Worm (Caenorhabditis elegans) whole organism, L1 larva: ENCODE results near the gene B0228.8.

Experiments used
- C04F5.9 ChIP-seq: sonication (generic microtip); optimal IDR thresholded peaks from 2 replicates; lab custom pipeline; 2016; ENCODE audit warnings: missing genetic modification characterization, missing compliant biosample characterization
- F16B12.6 ChIP-seq: fragments of 150-350 bp; optimal IDR thresholded peaks from 2 replicates; lab custom pipeline; 2014; ENCODE audit warnings: missing biosample characterization, missing genetic modification characterization
- alr-1 ChIP-seq: fragments of 200-800 bp; sonication (Bioruptor generic); optimal IDR thresholded peaks from 2 replicates; lab custom pipeline; 2018; ENCODE audit warnings: borderline replicate concordance, mild to moderate bottlenecking, missing genetic modification characterization, missing compliant biosample characterization
- ama-1 ChIP-seq: fragments of 150-350 bp; optimal IDR thresholded peaks from 2 replicates; lab custom pipeline; 2014
- blmp-1 ChIP-seq: fragments of 150-350 bp; optimal IDR thresholded peaks from 2 replicates; lab custom pipeline; 2014; ENCODE audit warnings: missing biosample characterization, missing genetic modification characterization
- ceh-8 ChIP-seq: fragments of 200-800 bp; sonication (Bioruptor generic); optimal IDR thresholded peaks from 2 replicates; lab custom pipeline; 2018; ENCODE audit warnings: mild to moderate bottlenecking, missing genetic modification characterization, moderate library complexity, missing compliant biosample characterization
- ceh-88 ChIP-seq: fragments of 200-800 bp; sonication (Bioruptor generic); IDR thresholded peaks from 2 replicates; pipeline ENCODE4 v1.3.6; 2022; ENCODE audit warnings: missing genetic modification characterization, missing compliant biosample characterization
- ceh-90 ChIP-seq: sonication (generic microtip); optimal IDR thresholded peaks from 2 replicates; lab custom pipeline; 2016; ENCODE audit warnings: missing genetic modification characterization, missing compliant biosample characterization
- ces-1 ChIP-seq: fragments of 150-350 bp; optimal IDR thresholded peaks from 2 replicates; lab custom pipeline; 2014; ENCODE audit warnings: missing biosample characterization, missing genetic modification reagents, missing genetic modification characterization
- dpl-1 ChIP-seq, 3 experiments: fragments of 150-350 bp in 2 of 3; sonication (generic microtip) in 1 of 3; optimal IDR thresholded peaks; 2 replicates each; lab custom pipeline; 2014 to 2017; ENCODE audit warnings: missing biosample characterization in 3 of 3, missing genetic modification characterization in 3 of 3, missing genetic modification reagents in 3 of 3
- egl-13 ChIP-seq: sonication (generic microtip); optimal IDR thresholded peaks from 2 replicates; lab custom pipeline; 2016; ENCODE audit warnings: missing genotype, missing genetic modification reagents, missing genetic modification characterization, missing compliant biosample characterization
- elt-2 ChIP-seq: sonication (generic microtip); optimal IDR thresholded peaks from 2 replicates; lab custom pipeline; 2016; ENCODE audit warnings: missing genetic modification characterization, mild to moderate bottlenecking, inconsistent platforms, missing compliant biosample characterization, missing genetic modification reagents
- ets-5 ChIP-seq: fragments of 200-800 bp; sonication (Bioruptor generic); IDR thresholded peaks from 2 replicates; pipeline ENCODE4 v1.3.6; 2022; ENCODE audit warnings: missing genetic modification characterization, missing compliant biosample characterization
- hlh-17 ChIP-seq: fragments of 200-800 bp; sonication (Bioruptor generic); optimal IDR thresholded peaks from 2 replicates; lab custom pipeline; 2018; ENCODE audit warnings: missing genetic modification characterization, mild to moderate bottlenecking, missing compliant biosample characterization, moderate library complexity, borderline replicate concordance
- hpl-2 ChIP-seq: fragments of 150-350 bp; optimal IDR thresholded peaks from 2 replicates; lab custom pipeline; 2014; ENCODE audit warnings: missing biosample characterization, missing genetic modification reagents, missing genetic modification characterization
- lin-15B ChIP-seq: fragments of 150-350 bp; sonication (generic microtip); optimal IDR thresholded peaks from 3 replicates; lab custom pipeline; 2014; ENCODE audit warnings: missing biosample characterization, missing genetic modification characterization
- lin-35 ChIP-seq, 2 experiments: fragments of 150-350 bp; optimal IDR thresholded peaks; 2 replicates each; lab custom pipeline; 2014; ENCODE audit warnings: missing biosample characterization in 2 of 2, missing genetic modification characterization in 2 of 2, missing genetic modification reagents in 2 of 2
- lir-3 ChIP-seq: sonication (generic microtip); optimal IDR thresholded peaks from 2 replicates; lab custom pipeline; 2016; ENCODE audit warnings: mild to moderate bottlenecking, missing genetic modification characterization, moderate library complexity, missing compliant biosample characterization; ENCODE audit not compliant: poor library complexity
- lsy-2 ChIP-seq, 2 experiments: fragments of 150-350 bp; optimal IDR thresholded peaks; 2 replicates each; lab custom pipeline; 2014; ENCODE audit warnings: missing biosample characterization in 2 of 2, missing genetic modification characterization in 2 of 2
- mab-9 ChIP-seq: fragments of 200-800 bp; sonication (Bioruptor generic); IDR thresholded peaks from 2 replicates; pipeline ENCODE4 v1.3.6; 2022; ENCODE audit warnings: missing genetic modification reagents, missing genetic modification characterization, missing compliant biosample characterization
- mdl-1 ChIP-seq, 2 experiments: fragments of 150-350 bp; optimal IDR thresholded peaks; 2 replicates each; lab custom pipeline; 2014 to 2017; ENCODE audit warnings: missing biosample characterization in 2 of 2, missing genetic modification characterization in 2 of 2, inconsistent platforms in 1 of 2
- nhr-11 ChIP-seq: fragments of 150-350 bp; optimal IDR thresholded peaks from 2 replicates; lab custom pipeline; 2014; ENCODE audit warnings: missing biosample characterization, missing genetic modification characterization
- nhr-12 ChIP-seq: sonication (generic microtip); optimal IDR thresholded peaks from 2 replicates; lab custom pipeline; 2017; ENCODE audit warnings: missing biosample characterization, missing genetic modification characterization
- nhr-237 ChIP-seq: fragments of 150-350 bp; optimal IDR thresholded peaks from 2 replicates; lab custom pipeline; 2014; ENCODE audit warnings: missing biosample characterization, missing genetic modification characterization
- nhr-28 ChIP-seq: fragments of 150-350 bp; optimal IDR thresholded peaks from 2 replicates; lab custom pipeline; 2014; ENCODE audit warnings: missing biosample characterization, missing genetic modification characterization
- nhr-47 ChIP-seq: sonication (generic microtip); optimal IDR thresholded peaks from 2 replicates; lab custom pipeline; 2016; ENCODE audit warnings: mild to moderate bottlenecking, missing genetic modification characterization, moderate library complexity, missing compliant biosample characterization
- nhr-71 ChIP-seq: sonication (generic microtip); optimal IDR thresholded peaks from 2 replicates; lab custom pipeline; 2016; ENCODE audit warnings: mild to moderate bottlenecking, missing genetic modification characterization, moderate library complexity, missing compliant biosample characterization
- nhr-76 ChIP-seq: sonication (generic microtip); optimal IDR thresholded peaks from 2 replicates; lab custom pipeline; 2017; ENCODE audit warnings: missing biosample characterization, missing genetic modification characterization
- nhr-77 ChIP-seq: fragments of 150-350 bp; optimal IDR thresholded peaks from 2 replicates; lab custom pipeline; 2014; ENCODE audit warnings: missing biosample characterization, missing genetic modification characterization
- nhr-85 ChIP-seq: sonication (generic microtip); peaks from one replicate; lab custom pipeline; 2016; ENCODE audit warnings: missing genetic modification characterization, inconsistent platforms, missing compliant biosample characterization
- nhr-90 ChIP-seq: sonication (generic microtip); optimal IDR thresholded peaks from 2 replicates; lab custom pipeline; 2016; ENCODE audit warnings: mild to moderate bottlenecking, missing genetic modification characterization, missing compliant biosample characterization; ENCODE audit not compliant: poor library complexity
- pax-3 ChIP-seq: fragments of 200-800 bp; sonication (Bioruptor generic); optimal IDR thresholded peaks from 2 replicates; lab custom pipeline; 2018; ENCODE audit warnings: mild to moderate bottlenecking, missing genetic modification characterization, moderate library complexity, missing compliant biosample characterization
- rnt-1 ChIP-seq: sonication (generic microtip); optimal IDR thresholded peaks from 2 replicates; lab custom pipeline; 2016; ENCODE audit warnings: mild to moderate bottlenecking, missing genetic modification characterization, moderate library complexity, missing compliant biosample characterization
- skn-1 ChIP-seq: fragments of 150-350 bp; optimal IDR thresholded peaks from 2 replicates; lab custom pipeline; 2014; ENCODE audit warnings: missing biosample characterization, missing genetic modification characterization
- snu-23 ChIP-seq: sonication (generic microtip); optimal IDR thresholded peaks from 2 replicates; lab custom pipeline; 2016; ENCODE audit warnings: missing genetic modification characterization, missing compliant biosample characterization
- sox-4 ChIP-seq: sonication (generic microtip); optimal IDR thresholded peaks from 2 replicates; lab custom pipeline; 2016; ENCODE audit warnings: missing genetic modification characterization, missing compliant biosample characterization
- sptf-1 ChIP-seq: fragments of 150-350 bp; optimal IDR thresholded peaks from 2 replicates; lab custom pipeline; 2014; ENCODE audit warnings: missing biosample characterization, missing genetic modification characterization
- tbx-2 ChIP-seq: sonication (generic microtip); optimal IDR thresholded peaks from 2 replicates; lab custom pipeline; 2016; ENCODE audit warnings: missing genetic modification characterization, missing compliant biosample characterization
- unc-130 ChIP-seq: fragments of 150-350 bp; optimal IDR thresholded peaks from 2 replicates; lab custom pipeline; 2017; ENCODE audit warnings: missing biosample characterization, missing genetic modification characterization, inconsistent platforms
- unc-30 ChIP-seq: sonication (generic microtip); optimal IDR thresholded peaks from 2 replicates; lab custom pipeline; 2017; ENCODE audit warnings: missing biosample characterization, missing genetic modification characterization
- unc-86 ChIP-seq: sonication (generic microtip); optimal IDR thresholded peaks from 2 replicates; lab custom pipeline; 2016; ENCODE audit warnings: missing genetic modification characterization, missing compliant biosample characterization
- unc-98 ChIP-seq: fragments of 200-800 bp; sonication (Bioruptor generic); IDR thresholded peaks from 2 replicates; pipeline ENCODE4 v1.3.6; 2022; ENCODE audit warnings: missing genetic modification characterization, missing compliant biosample characterization
- xbp-1 ChIP-seq: sonication (generic microtip); optimal IDR thresholded peaks from 2 replicates; lab custom pipeline; 2016; ENCODE audit warnings: missing genetic modification characterization, missing compliant biosample characterization
- zag-1 ChIP-seq: fragments of 150-350 bp; optimal IDR thresholded peaks from 2 replicates; lab custom pipeline; 2014; ENCODE audit warnings: missing biosample characterization, missing genetic modification characterization
- ztf-11 ChIP-seq, 2 experiments: sonication (generic microtip); optimal IDR thresholded peaks; 2 replicates each; lab custom pipeline; 2016 to 2017; ENCODE audit warnings: missing genetic modification characterization in 2 of 2, missing biosample characterization in 1 of 2, missing compliant biosample characterization in 1 of 2
- ztf-4 ChIP-seq: fragments of 150-350 bp; optimal IDR thresholded peaks from 2 replicates; lab custom pipeline; 2014; ENCODE audit warnings: missing biosample characterization, missing genetic modification characterization

The B0228.8 gene

DNA sequence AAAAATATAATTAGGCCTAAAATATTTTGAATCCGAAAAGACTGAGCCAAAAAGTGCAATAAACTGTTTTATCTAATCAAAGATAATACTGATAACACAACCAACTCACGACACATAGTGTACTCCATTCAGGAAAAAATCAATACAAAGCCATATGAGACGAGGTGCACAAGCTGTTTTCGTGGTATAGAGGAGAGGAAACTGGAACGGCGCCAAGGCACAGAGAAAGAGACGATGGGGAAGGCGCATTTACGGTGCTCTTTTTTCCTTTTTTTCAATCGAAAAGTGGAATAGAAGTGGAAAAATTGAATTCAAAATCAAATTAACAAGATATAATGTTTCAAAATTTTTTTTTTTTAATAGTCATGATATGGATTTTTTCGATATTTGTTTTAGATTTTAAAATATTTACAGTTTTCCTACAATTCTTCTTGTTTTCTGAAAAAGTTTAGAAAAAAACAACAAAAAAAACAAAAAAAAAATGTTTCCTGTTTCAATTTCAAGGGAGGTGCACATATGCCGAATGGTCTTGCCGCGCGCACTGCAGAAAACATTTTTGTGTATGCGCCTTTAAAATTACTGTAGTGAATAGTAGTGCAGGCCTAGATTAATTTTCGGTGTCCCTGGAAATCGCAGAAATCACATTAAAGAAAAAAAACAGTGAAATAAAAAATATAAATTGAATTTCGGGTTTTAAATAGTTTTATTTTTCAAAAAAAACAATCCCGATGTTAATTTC is 2.8 kb downstream of the B0228.8 start, which contains the start of gene B0228.7 (continued):
- TF ChIP-seq elt-2 (tag; lab: Kevin White, UChicago) (peak; percentile 40), unc-130 (tag; lab: Kevin White, UChicago) (no peak), ces-1 (GFP tag; lab: Kevin White, UChicago) (no peak), ceh-88 (no peak), hlh-17 (GFP tag; lab: Kevin White, UChicago) (no peak), nhr-77 (tag; lab: Kevin White, UChicago) (no peak), nhr-237 (no peak), ztf-4 (no peak), ama-1 (lab: Kevin White, UChicago) (no peak), zag-1 (tag; lab: Kevin White, UChicago) (no peak), mdl-1 (tag; optimal IDR thresholded peaks at IDR 0.05; lab: Kevin White, UChicago) (no peak), unc-30 (tag; lab: Kevin White, UChicago) (no peak), lsy-2 (tag; optimal IDR thresholded peaks at IDR 0.05; lab: Kevin White, UChicago) (peak in 1 of 2 experiments; percentile 65), xbp-1 (tag; lab: Kevin White, UChicago) (peak; percentile 9), skn-1 (tag; lab: Kevin White, UChicago) (no peak), ceh-90 (tag; lab: Kevin White, UChicago) (no peak), sptf-1 (no peak), pax-3 (tag; lab: Kevin White, UChicago) (no peak), ets-5 (GFP tag; lab: Robert Waterston, UW) (no peak), egl-13 (tag; lab: Kevin White, UChicago) (no peak), nhr-28 (no peak), alr-1 (tag; lab: Kevin White, UChicago) (no peak), nhr-90 (tag; lab: Kevin White, UChicago) (no peak), unc-86 (tag; lab: Kevin White, UChicago) (peak; percentile 25), snu-23 (peak; percentile 11), nhr-71 (tag; lab: Kevin White, UChicago) (peak; percentile 28), lin-35 (GFP tag; optimal IDR thresholded peaks at IDR 0.05; lab: Kevin White, UChicago) (peak in 1 of 2 experiments; percentile 9), hpl-2 (GFP tag; lab: Kevin White, UChicago) (no peak), ceh-8 (GFP tag; lab: Kevin White, UChicago) (peak; percentile 14), C04F5.9 (tag; lab: Kevin White, UChicago) (no peak), nhr-12 (tag; lab: Kevin White, UChicago) (no peak), lin-15B (tag; lab: Kevin White, UChicago) (no peak), lir-3 (tag; lab: Kevin White, UChicago) (no peak), tbx-2 (no peak), unc-98 (no peak), blmp-1 (tag; lab: Kevin White, UChicago) (no peak), nhr-85 (tag; lab: Kevin White, UChicago) (no peak), nhr-76 (tag; lab: Kevin White, UChicago) (no peak), nhr-11 (tag; lab: Kevin White, UChicago) (no peak), sox-4 (tag; lab: Kevin White, UChicago) (no peak), nhr-47 (tag; lab: Kevin White, UChicago) (peak; percentile 29), F16B12.6 (tag; lab: Kevin White, UChicago) (no peak), ztf-11 (tag; optimal IDR thresholded peaks at IDR 0.05; lab: Kevin White, UChicago) (no peak), rnt-1 (tag; lab: Kevin White, UChicago) (peak; percentile 32), dpl-1 (GFP tag; optimal IDR thresholded peaks at IDR 0.05; lab: Kevin White, UChicago) (peak in 1 of 3 experiments; percentile 18), mab-9 (no peak)
